Worm (Caenorhabditis elegans) whole organism, L4 larva: Measurements from ENCODE around the gene srd-30.

Experiments
- R02D3.7 ChIP-seq: fragments of 150-350 bp; sonication (generic microtip); optimal IDR thresholded peaks from 3 replicates; lab custom pipeline; 2014; ENCODE audit warnings: missing biosample characterization, missing genetic modification characterization
- Y48G9A.11 ChIP-seq: fragments of 200-800 bp; sonication (Bioruptor generic); IDR thresholded peaks from 2 replicates; pipeline ENCODE4 v1.3.6; 2022; ENCODE audit warnings: missing genetic modification reagents, missing genetic modification characterization, missing compliant biosample characterization
- egl-27 ChIP-seq: sonication (generic microtip); optimal IDR thresholded peaks from 3 replicates; lab custom pipeline; 2017; ENCODE audit warnings: missing biosample characterization, missing genetic modification reagents, missing genetic modification characterization
- nhr-28 ChIP-seq: fragments of 150-350 bp; optimal IDR thresholded peaks from 2 replicates; lab custom pipeline; 2014; ENCODE audit warnings: missing biosample characterization, missing genetic modification characterization
- nhr-48 ChIP-seq: sonication (generic microtip); optimal IDR thresholded peaks from 2 replicates; lab custom pipeline; 2016; ENCODE audit warnings: mild to moderate bottlenecking, missing genetic modification characterization, missing compliant biosample characterization
- php-3 ChIP-seq: fragments of 200-800 bp; sonication (Bioruptor generic); IDR thresholded peaks from 2 replicates; pipeline ENCODE4 v1.3.6; 2022; ENCODE audit warnings: missing genetic modification reagents, missing genetic modification characterization, missing compliant biosample characterization
- snpc-4 ChIP-seq: fragments of 150-350 bp; optimal IDR thresholded peaks from 2 replicates; lab custom pipeline; 2014; ENCODE audit warnings: missing biosample characterization, missing genetic modification characterization
- tra-1 ChIP-seq: fragments of 200-800 bp; sonication (Bioruptor generic); IDR thresholded peaks from 2 replicates; pipeline ENCODE4 v1.3.6; 2022; ENCODE audit warnings: missing genetic modification reagents, missing genetic modification characterization, missing compliant biosample characterization

ce11 chrV:7649963-7650362, 20.4 kb downstream of the srd-30 start:
- TF ChIP-seq R02D3.7 (tag; lab: Kevin White, UChicago) (no peak), tra-1 (GFP tag; lab: Robert Waterston, UW) (no peak), snpc-4 (tag; lab: Kevin White, UChicago) (no peak), egl-27 (tag; lab: Kevin White, UChicago) (no peak), Y48G9A.11 (no peak), nhr-28 (tag; lab: Kevin White, UChicago) (no peak), nhr-48 (tag; lab: Kevin White, UChicago) (no peak), php-3 (GFP tag; lab: Robert Waterston, UW) (no peak)
